Fruit fly (Drosophila melanogaster) whole organism, adult: ENCODE data around the gene HipHop.

Experiments used
- CG7101 ChIP-seq: fragments of 200-800 bp; sonication (Bioruptor generic); optimal IDR thresholded peaks from 2 replicates; lab custom pipeline; 2018; ENCODE audit warnings: missing biosample characterization, mild to moderate bottlenecking, missing genetic modification characterization, moderate library complexity
- Clk ChIP-seq: fragments of 200-800 bp; sonication (Bioruptor generic); optimal IDR thresholded peaks from 2 replicates; lab custom pipeline; 2017; ENCODE audit warnings: missing biosample characterization, missing genetic modification characterization
- Crg-1 ChIP-seq: fragments of 200-800 bp; sonication (Bioruptor generic); optimal IDR thresholded peaks from 2 replicates; lab custom pipeline; 2016; ENCODE audit warnings: missing biosample characterization, missing genetic modification characterization
- cic ChIP-seq: fragments of 200-800 bp; sonication (Bioruptor generic); optimal IDR thresholded peaks from 2 replicates; lab custom pipeline; 2017; ENCODE audit warnings: missing biosample characterization, mild to moderate bottlenecking, missing genetic modification characterization, moderate library complexity
- kay ChIP-seq: fragments of 200-800 bp; sonication (Bioruptor generic); peaks from one replicate; lab custom pipeline; 2016; ENCODE audit warnings: missing biosample characterization, missing genetic modification characterization, borderline replicate concordance
- pad ChIP-seq: fragments of 200-800 bp; sonication (Bioruptor generic); optimal IDR thresholded peaks from 3 replicates; lab custom pipeline; 2017; ENCODE audit warnings: missing biosample characterization, missing genetic modification characterization, mild to moderate bottlenecking, moderate library complexity, missing genetic modification reagents

dm6 chr3L:18854412-18854811 lies 33.4 kb downstream of the HipHop start:
- TF ChIP-seq kay (GFP tag; lab: Kevin White, UChicago) (no peak), Clk (GFP tag; lab: Kevin White, UChicago) (no peak), cic (GFP tag; lab: Kevin White, UChicago) (no peak), Crg-1 (GFP tag; lab: Kevin White, UChicago) (no peak), CG7101 (no peak), pad (no peak)
